Fruit fly (Drosophila melanogaster): ENCODE results near the gene Gr22f.

dm6 chr2L:1793168-1793567, 36.9 kb upstream of the Gr22f start, which contains the start of gene Gr22b:
- TF ChIP-seq lola (GFP tag; optimal IDR thresholded peaks at IDR 0.05): no peak
- TF ChIP-seq CG17612 (GFP tag; IDR thresholded peaks at IDR 0.05): no peak
- no peak for TF ChIP-seq BtbVII (GFP tag; optimal IDR thresholded peaks at IDR 0.05)
- TF ChIP-seq CG10654 (GFP tag; optimal IDR thresholded peaks at IDR 0.05): no peak
- TF ChIP-seq CG10543 (GFP tag; optimal IDR thresholded peaks at IDR 0.05): no peak
- no peak for TF ChIP-seq Dbx (GFP tag; IDR thresholded peaks at IDR 0.05)
- no peak for TF ChIP-seq CG2678 (tag; optimal IDR thresholded peaks at IDR 0.05)
- no peak for TF ChIP-seq Ravus (GFP tag; IDR thresholded peaks at IDR 0.05)
- no peak for TF ChIP-seq usp (GFP tag; optimal IDR thresholded peaks at IDR 0.05)
